Worm (Caenorhabditis elegans): ENCODE data around the gene sur-7.

DNA sequence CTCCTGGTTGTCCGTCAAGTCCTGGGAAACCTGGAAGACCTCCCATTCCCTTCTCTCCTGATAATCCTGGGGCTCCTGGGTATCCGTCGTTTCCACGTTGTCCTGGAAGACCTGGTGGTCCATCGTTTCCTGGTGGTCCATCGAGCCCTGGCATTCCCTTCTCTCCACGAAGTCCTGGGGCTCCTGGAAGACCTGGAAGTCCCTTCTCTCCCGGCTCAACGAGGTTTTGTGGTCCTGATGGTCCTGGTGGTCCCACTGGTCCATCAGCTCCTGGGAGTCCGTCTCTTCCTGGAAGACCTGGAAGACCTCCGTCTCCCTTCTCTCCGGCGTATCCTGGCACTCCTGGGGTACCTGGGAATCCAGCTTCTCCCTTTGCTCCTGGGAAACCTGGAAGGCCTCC is 5.5 kb downstream of the sur-7 start:
- TF ChIP-seq ama-1 (optimal IDR thresholded peaks at IDR 0.05) (no peak), sea-1 (GFP tag; conservative IDR thresholded peaks at IDR 0.05) (no peak), F13C5.2 (tag; optimal IDR thresholded peaks at IDR 0.05) (no peak), flt-1 (GFP tag; IDR thresholded peaks at IDR 0.05) (no peak), tbx-37 (GFP tag; conservative IDR thresholded peaks at IDR 0.05) (no peak), scrt-1 (GFP tag; IDR thresholded peaks at IDR 0.05) (no peak), hmg-4 (GFP tag; optimal IDR thresholded peaks at IDR 0.05) (no peak), tbx-11 (GFP tag; IDR thresholded peaks at IDR 0.05) (no peak), pes-1 (GFP tag; IDR thresholded peaks at IDR 0.05) (no peak), hnd-1 (tag; optimal IDR thresholded peaks at IDR 0.05) (no peak), aly-1 (tag; optimal IDR thresholded peaks at IDR 0.05) (no peak), tra-4 (tag; optimal IDR thresholded peaks at IDR 0.05) (no peak), ceh-36 (tag; optimal IDR thresholded peaks at IDR 0.05) (no peak), ets-7 (tag; optimal IDR thresholded peaks at IDR 0.05) (no peak)
